Worm (Caenorhabditis elegans) whole organism, midembryonic: Measurements from ENCODE around the gene fipr-10.

Source experiments
- T22C8.4 ChIP-seq: fragments of 200-800 bp; sonication (Bioruptor generic); IDR thresholded peaks from 2 replicates; pipeline ENCODE4 v1.3.6; 2022; ENCODE audit warnings: missing genetic modification characterization, missing compliant biosample characterization
- cog-1 ChIP-seq: sonication (generic microtip); optimal IDR thresholded peaks from 2 replicates; lab custom pipeline; 2016; ENCODE audit warnings: missing genetic modification characterization, missing compliant biosample characterization
- flt-1 ChIP-seq: fragments of 200-800 bp; sonication (Bioruptor generic); IDR thresholded peaks from 2 replicates; pipeline ENCODE4 v1.3.6; 2022; ENCODE audit warnings: missing genetic modification characterization, missing compliant biosample characterization
- klf-2 ChIP-seq: fragments of 200-800 bp; sonication (Bioruptor generic); conservative IDR thresholded peaks from 2 replicates; pipeline ENCODE4 v1.3.6; 2022; ENCODE audit warnings: missing genetic modification reagents, missing genetic modification characterization, missing compliant biosample characterization
- med-1 ChIP-seq: sonication (generic microtip); optimal IDR thresholded peaks from 2 replicates; lab custom pipeline; 2017; ENCODE audit warnings: missing genetic modification characterization, mild to moderate bottlenecking, missing compliant biosample characterization, antibody characterized with exemption, missing genetic modification reagents; ENCODE audit not compliant: insufficient read depth
- ref-1 ChIP-seq: fragments of 200-800 bp; sonication (Bioruptor generic); conservative IDR thresholded peaks from 2 replicates; pipeline ENCODE4 v1.3.6; 2022; ENCODE audit warnings: missing genetic modification reagents, missing genetic modification characterization, missing compliant biosample characterization
- tab-1 ChIP-seq: fragments of 200-800 bp; sonication (Bioruptor generic); IDR thresholded peaks from 2 replicates; pipeline ENCODE4 v1.3.6; 2022; ENCODE audit warnings: missing genetic modification characterization, missing compliant biosample characterization
- ztf-23 ChIP-seq: fragments of 200-800 bp; sonication (Bioruptor generic); IDR thresholded peaks from 2 replicates; pipeline ENCODE4 v1.3.6; 2022; ENCODE audit warnings: missing genetic modification reagents, missing genetic modification characterization, missing compliant biosample characterization
- ztf-29 ChIP-seq: fragments of 200-800 bp; sonication (Bioruptor generic); IDR thresholded peaks from 2 replicates; pipeline ENCODE4 v1.3.6; 2022; ENCODE audit warnings: missing genetic modification reagents, missing genetic modification characterization, missing compliant biosample characterization

The fipr-10 gene

DNA sequence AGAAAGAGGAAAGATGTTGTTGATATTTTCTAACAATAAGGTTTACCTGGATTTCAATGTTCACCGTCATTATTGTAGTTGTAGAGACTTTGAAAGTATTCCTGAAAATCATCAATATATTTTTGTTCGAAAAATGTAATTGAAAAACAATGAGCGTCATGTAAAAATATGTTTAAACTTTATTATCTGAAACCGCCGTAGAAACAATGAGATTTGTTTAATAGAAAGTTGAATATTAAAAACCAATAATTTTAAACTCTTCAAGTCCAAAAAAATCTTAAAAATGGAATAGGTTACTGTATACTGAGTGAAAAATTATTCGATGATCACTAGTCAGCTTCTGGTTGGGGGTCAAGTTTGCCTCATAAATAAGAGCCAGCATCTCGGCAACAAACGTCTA is 44.3 kb downstream of the fipr-10 start, which contains the start of gene anmt-3:
Gene anmt-3 (minus strand): TSS at position 101 of the 400 bp plus-strand sequence.
- no peak for TF ChIP-seq ztf-29 (GFP tag; lab: Robert Waterston, UW)
- TF ChIP-seq T22C8.4 (GFP tag; lab: Robert Waterston, UW) = no peak
- TF ChIP-seq flt-1 (GFP tag; lab: Robert Waterston, UW) = no peak
- TF ChIP-seq klf-2 (GFP tag; lab: Robert Waterston, UW) = no peak
- no peak for TF ChIP-seq ztf-23 (GFP tag; lab: Robert Waterston, UW)
- no peak for TF ChIP-seq tab-1 (GFP tag; lab: Robert Waterston, UW)
- TF ChIP-seq cog-1 (tag; lab: Kevin White, UChicago) = no peak
- no peak for TF ChIP-seq ref-1
- TF ChIP-seq med-1 (GFP tag; lab: Kevin White, UChicago) = no peak

- TF ChIP-seq klf-2 (GFP tag; lab: Robert Waterston, UW) (no peak), cog-1 (tag; lab: Kevin White, UChicago) (no peak), ref-1 (no peak), med-1 (GFP tag; lab: Kevin White, UChicago) (no peak), ztf-23 (GFP tag; lab: Robert Waterston, UW) (no peak), ztf-29 (GFP tag; lab: Robert Waterston, UW) (no peak)
These were observed 44.7 kb downstream of the fipr-10 start for ce11 chrV:9958654-9959053.

DNA sequence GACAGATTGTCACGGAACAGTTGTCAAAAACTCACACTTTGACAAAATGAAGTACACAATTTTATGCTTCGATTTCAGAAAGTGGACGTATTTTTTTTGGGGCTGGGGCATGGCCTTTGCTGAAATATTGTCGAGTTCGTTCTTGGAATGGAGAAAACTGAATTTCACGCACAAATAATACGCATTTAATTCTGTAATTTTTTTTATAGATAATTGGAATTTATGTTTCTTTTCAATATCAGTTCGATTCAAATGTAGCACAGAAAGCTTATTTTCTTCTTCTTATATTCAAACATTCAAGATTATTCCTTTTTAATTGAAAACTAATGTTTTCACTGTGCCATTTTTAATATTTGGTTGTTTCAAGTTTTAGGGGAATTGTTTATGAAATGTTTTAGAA is 46.4 kb downstream of the fipr-10 start, which contains the start of gene T07C12.10:
Gene T07C12.10 (minus strand): TSS at position 101 of the 400 bp plus-strand sequence.
- TF ChIP-seq tab-1 (GFP tag; lab: Robert Waterston, UW) (no peak), cog-1 (tag; lab: Kevin White, UChicago) (no peak), klf-2 (GFP tag; lab: Robert Waterston, UW) (no peak), flt-1 (GFP tag; lab: Robert Waterston, UW) (no peak), T22C8.4 (GFP tag; lab: Robert Waterston, UW) (no peak), med-1 (GFP tag; lab: Kevin White, UChicago) (no peak)

DNA sequence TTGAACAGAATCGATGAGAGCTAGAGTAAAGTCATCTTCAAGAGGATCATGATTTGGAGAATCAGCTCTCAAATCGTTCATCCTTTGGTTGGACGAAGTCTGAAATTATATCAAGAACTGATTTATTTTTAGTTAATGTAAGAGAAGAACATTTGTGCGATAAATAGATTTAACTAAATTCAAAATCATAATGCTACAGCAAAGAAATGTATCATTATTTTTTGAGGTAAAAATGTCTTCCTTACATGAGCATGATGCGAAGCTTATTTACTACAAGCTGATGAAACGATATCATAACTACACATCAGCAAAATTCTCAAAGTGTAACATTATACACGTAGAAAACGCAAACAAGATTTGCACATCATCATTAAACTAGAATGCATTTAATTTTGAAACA is 48.4 kb downstream of the fipr-10 start, which contains the start of gene madf-4:
Gene madf-4 (minus strand): TSS at position 101 of the 400 bp plus-strand sequence.
- TF ChIP-seq ztf-29 (GFP tag; lab: Robert Waterston, UW) (no peak), klf-2 (GFP tag; lab: Robert Waterston, UW) (no peak), med-1 (GFP tag; lab: Kevin White, UChicago) (no peak), T22C8.4 (GFP tag; lab: Robert Waterston, UW) (no peak), tab-1 (GFP tag; lab: Robert Waterston, UW) (no peak), ref-1 (no peak), flt-1 (GFP tag; lab: Robert Waterston, UW) (no peak), cog-1 (tag; lab: Kevin White, UChicago) (no peak), ztf-23 (GFP tag; lab: Robert Waterston, UW) (no peak)

ce11 chrV:9962916-9963315 is 49.0 kb downstream of the fipr-10 start:
- TF ChIP-seq flt-1 (GFP tag; lab: Robert Waterston, UW) (0 out of 2 replicates have a peak, but pooled peaks have one; percentile 9), tab-1 (GFP tag; lab: Robert Waterston, UW) (no peak), T22C8.4 (GFP tag; lab: Robert Waterston, UW) (no peak)
